Worm (Caenorhabditis elegans): ENCODE data around the gene unc-47.

Gene unc-47

ce11 chrIII:10202894-10203871 lies 17.1 kb upstream of the unc-47 start, which contains the start of gene chc-1 (continued):
- TF ChIP-seq ceh-100 (GFP tag; IDR thresholded peaks at IDR 0.05) (no peak), ceh-58 (GFP tag; IDR thresholded peaks at IDR 0.05) (no peak), rec-8 (tag; optimal IDR thresholded peaks at IDR 0.05) (no peak), nfya-2 (GFP tag; IDR thresholded peaks at IDR 0.05) (no peak), chd-7 (tag; optimal IDR thresholded peaks at IDR 0.05) (no peak), nfyb-1 (GFP tag; IDR thresholded peaks at IDR 0.05) (no peak), Y56A3A.18 (GFP tag; IDR thresholded peaks at IDR 0.05) (no peak), die-1 (tag; optimal IDR thresholded peaks at IDR 0.05) (no peak), xnd-1 (tag; optimal IDR thresholded peaks at IDR 0.05) (peak; percentile 47), F55B11.4 (tag; optimal IDR thresholded peaks at IDR 0.05; ENCODE audit: borderline replicate concordance, insufficient read depth) (no peak), F23B12.7 (tag; optimal IDR thresholded peaks at IDR 0.05; ENCODE audit: insufficient read depth) (no peak), akir-1 (GFP tag; optimal IDR thresholded peaks at IDR 0.05) (no peak), dpl-1 (GFP tag; optimal IDR thresholded peaks at IDR 0.05) (peak; percentile 46), D2030.7 (GFP tag; IDR thresholded peaks at IDR 0.05) (peak; percentile 40; the same call in 1 of the 2 replicates), pbrm-1 (GFP tag; IDR thresholded peaks at IDR 0.05) (no peak), atf-7 (tag; optimal IDR thresholded peaks at IDR 0.05) (no peak), K12H6.12 (tag; optimal IDR thresholded peaks at IDR 0.05) (no peak), pha-4 (tag; optimal IDR thresholded peaks at IDR 0.05) (no peak), lin-35 (GFP tag; optimal IDR thresholded peaks at IDR 0.05) (no peak), F52B5.7 (tag; optimal IDR thresholded peaks at IDR 0.05) (no peak), ceh-79 (tag; optimal IDR thresholded peaks at IDR 0.05) (no peak), mcd-1 (GFP tag; IDR thresholded peaks at IDR 0.05) (peak; percentile 67), efl-1 (GFP tag; optimal IDR thresholded peaks at IDR 0.05) (peak; percentile 78), ztf-22 (GFP tag; optimal IDR thresholded peaks at IDR 0.05) (no peak), B0019.2 (GFP tag; conservative IDR thresholded peaks at IDR 0.05) (no peak), attf-6 (GFP tag; IDR thresholded peaks at IDR 0.05) (no peak), unc-130 (GFP tag; optimal IDR thresholded peaks at IDR 0.05) (no peak), C06A6.2 (GFP tag; conservative IDR thresholded peaks at IDR 0.05) (no peak), aptf-3 (GFP tag; IDR thresholded peaks at IDR 0.05) (0 out of 2 replicates have a peak, but pooled peaks have one; percentile 39), lsy-27 (tag; optimal IDR thresholded peaks at IDR 0.05; ENCODE audit: borderline replicate concordance, insufficient read depth) (no peak), bed-1 (GFP tag; IDR thresholded peaks at IDR 0.05) (no peak), F49E8.2 (tag; optimal IDR thresholded peaks at IDR 0.05; ENCODE audit: insufficient read depth) (no peak), ztf-6 (GFP tag; IDR thresholded peaks at IDR 0.05) (no peak), let-607 (tag; optimal IDR thresholded peaks at IDR 0.05) (peak in 1 of 2 experiments; percentile 41), attf-5 (GFP tag; optimal IDR thresholded peaks at IDR 0.05) (peak; percentile 33), fkh-3 (tag; optimal IDR thresholded peaks at IDR 0.05) (no peak), ceh-27 (GFP tag; optimal IDR thresholded peaks at IDR 0.05) (no peak), cebp-1 (GFP tag; IDR thresholded peaks at IDR 0.05) (no peak), cebp-1 (tag; optimal IDR thresholded peaks at IDR 0.05) (peak; percentile 16), ztf-26 (tag; optimal IDR thresholded peaks at IDR 0.05) (no peak), rcor-1 (GFP tag; IDR thresholded peaks at IDR 0.05) (no peak), ccch-3 (GFP tag; optimal IDR thresholded peaks at IDR 0.05) (no peak), snpc-1.3 (tag; optimal IDR thresholded peaks at IDR 0.05; ENCODE audit: insufficient read depth) (no peak), nhr-80 (tag; optimal IDR thresholded peaks at IDR 0.05) (peak; percentile 52), F57A8.1 (GFP tag; optimal IDR thresholded peaks at IDR 0.05) (no peak), T07F8.4 (tag; optimal IDR thresholded peaks at IDR 0.05) (no peak)
